Fruit fly (Drosophila melanogaster): ENCODE measurements around the gene tin.

The tin gene

DNA sequence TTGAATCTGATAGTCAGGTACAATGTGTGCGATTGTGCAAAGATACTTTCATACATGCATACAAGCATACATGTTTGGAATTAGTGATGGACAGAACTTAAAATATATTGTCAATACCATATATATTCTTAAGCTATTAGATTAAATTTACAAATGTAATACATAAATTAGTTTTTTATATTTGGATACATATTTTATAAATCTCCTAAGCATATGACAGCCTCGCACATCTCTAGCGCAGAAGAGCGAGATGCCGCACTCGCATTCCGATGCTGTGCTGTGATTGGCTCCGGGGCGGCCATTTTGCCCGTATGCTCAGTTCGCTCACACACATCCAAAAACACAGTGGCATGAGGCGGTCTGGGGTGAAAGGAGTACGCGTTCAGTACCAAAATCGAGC lies at the start of gene tin:
TSS of gene tin (plus strand) at position 383 of the 400 bp plus-strand sequence.
- TF ChIP-seq CG12104 (GFP tag; optimal IDR thresholded peaks at IDR 0.05): peak; percentile 90
- peak; percentile 95 for TF ChIP-seq CG7271 (tag; optimal IDR thresholded peaks at IDR 0.05)
- TF ChIP-seq br (optimal IDR thresholded peaks at IDR 0.05): no peak
- TF ChIP-seq rib (GFP tag; IDR thresholded peaks at IDR 0.05): peak; percentile 81
- no peak for TF ChIP-seq tx (GFP tag; optimal IDR thresholded peaks at IDR 0.05)
- TF ChIP-seq CG3847 (GFP tag; IDR thresholded peaks at IDR 0.05): peak; percentile 93
- TF ChIP-seq HmgZ (tag; optimal IDR thresholded peaks at IDR 0.05): peak; percentile 94
- peak; percentile 62 for TF ChIP-seq Elba2 (GFP tag; optimal IDR thresholded peaks at IDR 0.05)
- TF ChIP-seq Doc3 (GFP tag; IDR thresholded peaks at IDR 0.05; ENCODE audit: partially characterized antibody): peak; percentile 75; the same call in 2 of the 3 replicates
- TF ChIP-seq sna (GFP tag; IDR thresholded peaks at IDR 0.05; ENCODE audit: partially characterized antibody): peak; percentile 76; the same call in 1 of the 2 replicates
- peak; percentile 74 for TF ChIP-seq Taf1 (GFP tag; IDR thresholded peaks at IDR 0.05)
- peak; percentile 98 for TF ChIP-seq CG2712 (tag; optimal IDR thresholded peaks at IDR 0.05)
- peak; percentile 92 for TF ChIP-seq CG6254 (GFP tag; optimal IDR thresholded peaks at IDR 0.05)
- TF ChIP-seq HLH3B (GFP tag; IDR thresholded peaks at IDR 0.05): peak; percentile 97
- peak; percentile 69 for TF ChIP-seq vfl (GFP tag; optimal IDR thresholded peaks at IDR 0.05)
- peak; percentile 97 for TF ChIP-seq stc (GFP tag; IDR thresholded peaks at IDR 0.05)
- TF ChIP-seq CG8089 (GFP tag; optimal IDR thresholded peaks at IDR 0.05): no peak
- TF ChIP-seq sim (GFP tag; IDR thresholded peaks at IDR 0.05): peak; percentile 92
- peak; percentile 94 for TF ChIP-seq CG10366 (GFP tag; IDR thresholded peaks at IDR 0.05)
- peak; percentile 88 for TF ChIP-seq CG9932 (GFP tag; IDR thresholded peaks at IDR 0.05)
- peak; percentile 82 for TF ChIP-seq CG18476 (GFP tag; optimal IDR thresholded peaks at IDR 0.05)
- TF ChIP-seq CG14050 (GFP tag; IDR thresholded peaks at IDR 0.05): peak; percentile 95
- peak; percentile 58; the same call in 1 of the 2 replicates for TF ChIP-seq Poxn (GFP tag; IDR thresholded peaks at IDR 0.05)
- peak; percentile 8 for TF ChIP-seq crc (GFP tag; optimal IDR thresholded peaks at IDR 0.05)
- peak; percentile 90 for TF ChIP-seq CG2875 (GFP tag; optimal IDR thresholded peaks at IDR 0.05)
- peak; percentile 14 for TF ChIP-seq Side (GFP tag; optimal IDR thresholded peaks at IDR 0.05)
- peak; percentile 94 for TF ChIP-seq CG6813 (GFP tag; optimal IDR thresholded peaks at IDR 0.05)
- TF ChIP-seq lov (optimal IDR thresholded peaks at IDR 0.05): no peak
- TF ChIP-seq lov (GFP tag; IDR thresholded peaks at IDR 0.05): peak; percentile 97
- no peak for TF ChIP-seq prd (optimal IDR thresholded peaks at IDR 0.05)
- peak; percentile 98 for TF ChIP-seq prd (GFP tag; IDR thresholded peaks at IDR 0.05)
- TF ChIP-seq CG11398 (GFP tag; optimal IDR thresholded peaks at IDR 0.05): no peak
- no peak for TF ChIP-seq sc (optimal IDR thresholded peaks at IDR 0.05)
- TF ChIP-seq sc (GFP tag; optimal IDR thresholded peaks at IDR 0.05): peak; percentile 79
- TF ChIP-seq Dref (GFP tag; IDR thresholded peaks at IDR 0.05): peak; percentile 39; the same call in 1 of the 2 replicates
- TF ChIP-seq lab (GFP tag; optimal IDR thresholded peaks at IDR 0.05): peak; percentile 95
- peak; percentile 66; the same call in 2 of the 3 replicates for TF ChIP-seq CG11560 (tag; IDR thresholded peaks at IDR 0.05)
- peak; percentile 59 for TF ChIP-seq CG33213 (GFP tag; optimal IDR thresholded peaks at IDR 0.05)
- peak; percentile 91 for TF ChIP-seq Dek (tag; optimal IDR thresholded peaks at IDR 0.05)
- TF ChIP-seq trem (tag; optimal IDR thresholded peaks at IDR 0.05): peak; percentile 94
- TF ChIP-seq Nf-YC (tag; optimal IDR thresholded peaks at IDR 0.05): peak; percentile 99
- TF ChIP-seq cad (GFP tag; optimal IDR thresholded peaks at IDR 0.05): no peak
- TF ChIP-seq Hey (tag; optimal IDR thresholded peaks at IDR 0.05): peak; percentile 25
- peak; percentile 92 for TF ChIP-seq ro (GFP tag; IDR thresholded peaks at IDR 0.05)
- TF ChIP-seq sqz (GFP tag; optimal IDR thresholded peaks at IDR 0.05): peak; percentile 85
- TF ChIP-seq CG17385 (GFP tag; optimal IDR thresholded peaks at IDR 0.05): peak; percentile 89
- TF ChIP-seq sens (GFP tag): peak; percentile 95
- peak; percentile 74 for TF ChIP-seq B-H2 (GFP tag; optimal IDR thresholded peaks at IDR 0.05)
- peak; percentile 26 for TF ChIP-seq wek (GFP tag; optimal IDR thresholded peaks at IDR 0.05)
- peak; percentile 73 for TF ChIP-seq Deaf1 (tag; optimal IDR thresholded peaks at IDR 0.05)
- peak; percentile 86 for TF ChIP-seq toy (GFP tag; IDR thresholded peaks at IDR 0.05)
- TF ChIP-seq ATbp (GFP tag; optimal IDR thresholded peaks at IDR 0.05): peak; percentile 90
- TF ChIP-seq CG12769 (tag; optimal IDR thresholded peaks at IDR 0.05): peak; percentile 93

All from whole organism, embryonic.